Worm (Caenorhabditis elegans): ENCODE data around the gene Y62H9A.14.

ce11 chrX:11953229-11953628, 32.2 kb downstream of the Y62H9A.14 start, which contains the start of gene T08D10.4:
- TF ChIP-seq med-1 (GFP tag; optimal IDR thresholded peaks at IDR 0.05; ENCODE audit: insufficient read depth) (no peak), flt-1 (GFP tag; IDR thresholded peaks at IDR 0.05) (no peak), cog-1 (tag; optimal IDR thresholded peaks at IDR 0.05) (no peak), tab-1 (GFP tag; IDR thresholded peaks at IDR 0.05) (no peak), ztf-29 (GFP tag; IDR thresholded peaks at IDR 0.05) (no peak), klf-2 (GFP tag; conservative IDR thresholded peaks at IDR 0.05) (no peak), T22C8.4 (GFP tag; IDR thresholded peaks at IDR 0.05) (no peak), ztf-23 (GFP tag; IDR thresholded peaks at IDR 0.05) (no peak)

Data from whole organism, midembryonic.